Fruit fly (Drosophila melanogaster): ENCODE data around the gene Vm26Aa.

Vm26Aa gene

DNA sequence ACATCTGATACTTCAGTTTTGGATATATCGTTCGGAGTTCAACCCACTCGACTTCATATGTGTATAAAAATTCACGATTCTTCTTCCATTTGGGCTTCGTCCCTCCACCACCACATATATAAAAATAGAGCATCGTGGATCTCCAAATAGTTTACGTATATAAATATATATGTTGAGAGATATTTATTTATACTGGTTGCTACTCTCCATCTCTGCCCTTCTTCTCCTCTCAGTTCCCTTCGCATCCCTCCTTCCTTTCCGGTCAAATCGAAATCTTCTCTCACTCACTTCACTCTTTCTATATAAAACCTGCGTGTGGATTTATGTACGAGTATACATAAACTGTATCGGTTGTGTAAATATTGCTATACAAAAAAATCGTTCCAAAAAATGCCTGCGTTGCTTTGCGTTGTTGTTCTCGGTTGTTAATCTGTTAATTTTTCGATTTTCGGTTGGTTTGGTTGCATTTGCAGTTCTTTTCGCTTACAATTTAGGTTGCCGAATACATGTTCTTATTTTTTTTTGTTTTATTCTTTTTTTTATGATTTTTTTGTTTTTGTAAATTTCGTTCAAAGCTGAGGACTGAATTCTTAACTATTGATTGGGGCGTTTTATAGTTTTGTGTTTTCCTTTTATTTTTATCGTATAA lies 12.6 kb upstream of the Vm26Aa start:
- TF ChIP-seq ovo (GFP tag; optimal IDR thresholded peaks at IDR 0.05) (no peak), pad (GFP tag; optimal IDR thresholded peaks at IDR 0.05) (no peak), cnc (optimal IDR thresholded peaks at IDR 0.05) (no peak), kay (GFP tag; ENCODE audit: borderline replicate concordance) (peak; percentile 57), CG33017 (tag; optimal IDR thresholded peaks at IDR 0.05) (no peak), bab1 (GFP tag; optimal IDR thresholded peaks at IDR 0.05) (no peak), tj (GFP tag; optimal IDR thresholded peaks at IDR 0.05) (peak; percentile 88), toe (GFP tag; optimal IDR thresholded peaks at IDR 0.05) (no peak), CG7101 (tag; optimal IDR thresholded peaks at IDR 0.05) (no peak), cic (GFP tag; optimal IDR thresholded peaks at IDR 0.05) (no peak), CG11617 (GFP tag; optimal IDR thresholded peaks at IDR 0.05) (no peak), CG5204 (GFP tag; optimal IDR thresholded peaks at IDR 0.05) (no peak), Hr96 (GFP tag; optimal IDR thresholded peaks at IDR 0.05) (no peak), CG14711 (tag; optimal IDR thresholded peaks at IDR 0.05) (no peak), Mnt (GFP tag; optimal IDR thresholded peaks at IDR 0.05) (no peak), Clk (GFP tag; optimal IDR thresholded peaks at IDR 0.05) (no peak), Crg-1 (GFP tag; optimal IDR thresholded peaks at IDR 0.05) (no peak)

DNA sequence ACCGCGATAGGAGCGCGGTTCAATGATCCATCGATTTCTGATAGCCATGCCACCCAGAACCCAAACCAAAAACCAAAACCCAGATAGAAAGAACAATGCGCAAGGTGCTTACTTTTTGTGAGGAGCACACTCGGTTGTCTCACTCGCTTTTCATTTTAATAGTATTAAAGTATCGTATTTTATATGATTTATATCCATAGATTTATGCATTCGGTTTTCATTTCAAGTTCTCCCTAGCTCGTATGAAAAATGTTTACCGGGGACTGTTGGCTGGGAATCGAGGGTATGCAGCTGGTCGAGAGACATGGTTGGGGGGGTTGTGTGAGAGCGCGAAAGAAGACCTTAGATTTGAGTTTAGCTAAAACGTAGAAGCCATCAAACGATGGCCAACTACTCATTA lies 11.9 kb upstream of the Vm26Aa start:
- TF ChIP-seq Hr96 (GFP tag; optimal IDR thresholded peaks at IDR 0.05) (no peak), CG11617 (GFP tag; optimal IDR thresholded peaks at IDR 0.05) (no peak), cnc (optimal IDR thresholded peaks at IDR 0.05) (no peak), pad (GFP tag; optimal IDR thresholded peaks at IDR 0.05) (no peak), CG14711 (tag; optimal IDR thresholded peaks at IDR 0.05) (no peak), Clk (GFP tag; optimal IDR thresholded peaks at IDR 0.05) (no peak), CG7045 (GFP tag; optimal IDR thresholded peaks at IDR 0.05) (no peak)

DNA sequence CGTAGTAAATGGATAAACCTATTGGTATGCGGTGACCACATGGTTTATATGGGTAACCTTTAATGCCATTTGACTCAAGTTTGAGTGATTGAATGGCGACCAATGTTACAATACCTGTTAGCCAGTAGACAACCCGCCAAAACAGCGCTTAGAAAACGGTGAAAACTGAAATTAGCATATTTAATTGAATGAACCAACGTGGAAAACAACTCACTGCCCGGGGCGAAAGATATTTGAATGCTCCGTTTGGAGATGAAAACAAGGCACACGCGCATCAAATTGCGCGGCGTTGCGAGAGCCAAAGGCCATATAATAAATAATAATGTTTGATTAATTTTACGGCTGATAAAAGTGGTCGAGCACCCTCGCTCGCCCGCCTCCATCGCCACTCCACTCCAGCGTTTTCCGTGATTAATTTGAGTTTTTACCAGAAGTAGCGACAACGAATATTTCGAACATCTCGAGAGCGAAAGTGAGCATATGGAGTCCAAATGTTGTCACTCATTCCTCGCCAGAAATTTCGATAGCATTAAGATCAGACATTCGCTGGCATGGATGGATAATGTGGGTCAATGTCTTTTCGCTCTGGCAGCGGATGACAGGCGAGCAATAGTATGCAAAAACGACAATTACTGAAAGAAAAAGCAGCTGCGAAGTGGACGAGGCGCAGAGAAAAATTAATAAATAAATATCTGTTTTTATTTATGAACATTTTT lies 11.1 kb upstream of the Vm26Aa start:
- no peak for TF ChIP-seq cnc (optimal IDR thresholded peaks at IDR 0.05)
- TF ChIP-seq CG14711 (tag; optimal IDR thresholded peaks at IDR 0.05): no peak

DNA sequence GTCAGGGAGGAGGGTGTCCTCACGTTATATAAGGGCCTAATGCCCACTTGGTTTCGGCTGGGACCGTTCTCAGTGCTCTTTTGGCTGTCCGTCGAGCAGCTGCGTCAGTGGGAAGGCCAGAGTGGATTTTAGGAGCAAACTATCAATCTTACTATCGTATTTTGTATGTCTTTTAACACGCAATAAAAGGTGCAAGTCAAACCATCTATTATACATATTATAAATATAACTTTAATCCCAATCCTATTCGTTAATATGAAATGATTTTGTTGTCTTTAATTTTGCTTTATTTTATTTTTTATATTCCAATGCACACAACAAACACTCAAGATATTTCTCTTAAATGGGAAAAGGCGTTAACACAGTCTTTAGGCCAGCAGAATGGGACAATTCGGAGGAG lies 9.4 kb upstream of the Vm26Aa start, which contains the start of gene Ucp4B:
Gene Ucp4B, plus strand, starts transcription at position 301 of the 400 bp plus-strand sequence.
- no peak for TF ChIP-seq bab1 (GFP tag; optimal IDR thresholded peaks at IDR 0.05)
- no peak for TF ChIP-seq Mnt (GFP tag; optimal IDR thresholded peaks at IDR 0.05)
- TF ChIP-seq Clk (GFP tag; optimal IDR thresholded peaks at IDR 0.05): no peak
- no peak for TF ChIP-seq Hr96 (GFP tag; optimal IDR thresholded peaks at IDR 0.05)
- TF ChIP-seq kay (GFP tag; ENCODE audit: borderline replicate concordance): no peak
- TF ChIP-seq cic (GFP tag; optimal IDR thresholded peaks at IDR 0.05): no peak
- TF ChIP-seq Crg-1 (GFP tag; optimal IDR thresholded peaks at IDR 0.05): no peak
- TF ChIP-seq CG1620 (GFP tag; optimal IDR thresholded peaks at IDR 0.05): no peak
- TF ChIP-seq CG12768 (GFP tag; optimal IDR thresholded peaks at IDR 0.05): no peak
- no peak for TF ChIP-seq pad (GFP tag; optimal IDR thresholded peaks at IDR 0.05)
- TF ChIP-seq CG5204 (GFP tag; optimal IDR thresholded peaks at IDR 0.05): no peak
- no peak for TF ChIP-seq CG7045 (GFP tag; optimal IDR thresholded peaks at IDR 0.05)
- TF ChIP-seq CG7101 (tag; optimal IDR thresholded peaks at IDR 0.05): no peak
- no peak for TF ChIP-seq CG14711 (tag; optimal IDR thresholded peaks at IDR 0.05)
- TF ChIP-seq cnc (optimal IDR thresholded peaks at IDR 0.05): no peak
- TF ChIP-seq toe (GFP tag; optimal IDR thresholded peaks at IDR 0.05): no peak
- TF ChIP-seq CG33017 (tag; optimal IDR thresholded peaks at IDR 0.05): no peak
- TF ChIP-seq ovo (GFP tag; optimal IDR thresholded peaks at IDR 0.05): no peak

DNA sequence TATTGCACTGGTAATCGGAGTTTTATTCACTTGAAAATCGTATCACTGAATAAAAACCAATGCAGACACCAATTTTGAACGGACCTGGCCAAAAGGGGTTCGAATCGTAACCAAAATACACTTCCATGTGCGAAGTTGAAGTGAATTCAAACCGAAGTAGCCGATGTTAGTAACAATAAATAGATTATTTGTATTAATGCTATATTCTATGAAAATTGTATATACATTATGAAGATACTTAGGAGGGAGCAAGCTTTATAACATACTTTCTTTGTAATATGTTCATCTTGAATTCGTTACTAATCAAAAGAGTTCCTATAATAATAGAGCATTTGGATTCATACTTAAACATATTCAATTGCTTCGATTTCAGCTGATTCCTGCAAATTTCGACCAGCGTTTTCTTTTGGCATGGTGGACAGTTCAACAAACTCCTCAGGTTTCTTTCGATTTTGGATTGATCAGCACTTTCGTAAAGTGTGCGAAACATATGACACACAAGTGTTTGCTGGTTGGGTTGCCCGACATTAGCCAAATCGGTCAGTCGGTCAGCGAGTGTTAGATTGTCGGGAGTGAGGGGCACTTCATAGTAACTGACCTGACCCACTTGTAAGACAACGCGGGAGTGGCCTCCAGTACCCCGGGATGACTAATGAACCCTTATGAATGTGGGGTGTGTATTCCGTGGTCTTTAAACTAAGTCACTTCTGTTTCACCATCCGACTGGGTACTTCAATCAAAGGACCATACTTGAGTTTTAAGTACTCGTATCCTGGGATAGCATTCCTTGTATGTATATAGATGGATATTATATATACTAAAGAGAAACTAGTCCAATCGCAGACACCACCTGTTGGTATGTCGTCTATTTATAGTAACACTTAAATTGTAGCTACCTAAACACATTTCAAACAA lies 7.8 kb upstream of the Vm26Aa start, which contains the start of the genes CG13992 and Ucp4C:
Gene CG13992, minus strand, starts transcription at position 51 of the 915 bp plus-strand sequence.
Gene Ucp4C, plus strand, starts transcription at position 865 of the 915 bp plus-strand sequence.
- peak; percentile 21 for TF ChIP-seq bab1 (GFP tag; optimal IDR thresholded peaks at IDR 0.05)
- no peak for TF ChIP-seq kay (GFP tag; ENCODE audit: borderline replicate concordance)
- TF ChIP-seq tj (GFP tag; optimal IDR thresholded peaks at IDR 0.05): peak; percentile 99

DNA sequence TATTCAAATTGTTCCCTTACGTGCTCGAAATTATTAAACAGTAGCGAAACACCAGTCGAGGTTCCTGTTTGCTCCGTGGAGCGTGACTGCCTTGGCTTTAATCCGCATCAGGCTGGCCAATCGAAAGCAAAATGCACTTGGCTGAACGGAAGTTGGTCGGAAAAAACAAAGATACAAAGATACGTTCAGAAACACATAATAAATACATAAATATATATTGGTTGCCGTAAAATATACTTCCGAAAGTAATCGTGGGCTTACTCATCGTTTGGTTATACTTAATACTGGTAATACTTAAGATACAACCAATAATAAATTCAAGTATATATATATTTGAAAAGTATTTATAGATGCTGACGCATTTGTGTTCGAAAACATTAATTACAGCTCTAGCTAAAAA lies 4.7 kb upstream of the Vm26Aa start, which contains the start of gene psd:
Gene psd, minus strand, starts transcription at position 101 of the 400 bp plus-strand sequence.
- TF ChIP-seq Crg-1 (GFP tag; optimal IDR thresholded peaks at IDR 0.05) (no peak), bab1 (GFP tag; optimal IDR thresholded peaks at IDR 0.05) (no peak), tj (GFP tag; optimal IDR thresholded peaks at IDR 0.05) (no peak), CG5204 (GFP tag; optimal IDR thresholded peaks at IDR 0.05) (no peak), cnc (optimal IDR thresholded peaks at IDR 0.05) (no peak), CG33017 (tag; optimal IDR thresholded peaks at IDR 0.05) (no peak), CG1620 (GFP tag; optimal IDR thresholded peaks at IDR 0.05) (no peak), CG7101 (tag; optimal IDR thresholded peaks at IDR 0.05) (no peak), CG7045 (GFP tag; optimal IDR thresholded peaks at IDR 0.05) (no peak), Clk (GFP tag; optimal IDR thresholded peaks at IDR 0.05) (no peak)

Data from whole organism, adult.